Worm (Caenorhabditis elegans) whole organism, mixed stage, embryonic: Measurements from ENCODE around the gene F34H10.4.

Experiments
- M03D4.4 ChIP-seq: sonication (generic microtip); optimal IDR thresholded peaks from 2 replicates; lab custom pipeline; 2017; ENCODE audit warnings: mild to moderate bottlenecking, missing genetic modification characterization, missing compliant biosample characterization
- bed-3 ChIP-seq: fragments of 200-800 bp; sonication (Bioruptor generic); optimal IDR thresholded peaks from 3 replicates; lab custom pipeline; 2018; ENCODE audit warnings: mild to moderate bottlenecking, missing genetic modification characterization, moderate library complexity, missing compliant biosample characterization
- blmp-1 ChIP-seq: fragments of 150-350 bp; optimal IDR thresholded peaks from 2 replicates; lab custom pipeline; 2014; ENCODE audit warnings: missing biosample characterization, missing genetic modification characterization
- ceh-39 ChIP-seq: fragments of 150-350 bp; optimal IDR thresholded peaks from 2 replicates; lab custom pipeline; 2014; ENCODE audit warnings: missing biosample characterization, missing genetic modification characterization
- ceh-43 ChIP-seq: fragments of 200-800 bp; sonication (Bioruptor generic); optimal IDR thresholded peaks from 2 replicates; lab custom pipeline; 2018; ENCODE audit warnings: mild to moderate bottlenecking, missing genetic modification characterization, moderate library complexity, missing compliant biosample characterization
- ceh-83 ChIP-seq: fragments of 200-800 bp; sonication (Bioruptor generic); optimal IDR thresholded peaks from 2 replicates; lab custom pipeline; 2018; ENCODE audit warnings: mild to moderate bottlenecking, missing genetic modification characterization, missing compliant biosample characterization
- ces-1 ChIP-seq: fragments of 150-350 bp; optimal IDR thresholded peaks from 2 replicates; lab custom pipeline; 2014; ENCODE audit warnings: missing biosample characterization, missing genetic modification reagents, missing genetic modification characterization
- cnd-1 ChIP-seq: fragments of 200-800 bp; sonication (Bioruptor generic); optimal IDR thresholded peaks from 2 replicates; lab custom pipeline; 2018; ENCODE audit warnings: mild to moderate bottlenecking, missing genetic modification characterization, missing compliant biosample characterization
- elt-1 ChIP-seq: sonication (generic microtip); optimal IDR thresholded peaks from 2 replicates; lab custom pipeline; 2017; ENCODE audit warnings: missing genetic modification characterization, mild to moderate bottlenecking, missing compliant biosample characterization, antibody characterized with exemption, moderate library complexity, borderline replicate concordance; ENCODE audit not compliant: insufficient read depth
- elt-3 ChIP-seq: fragments of 150-350 bp; optimal IDR thresholded peaks from 2 replicates; lab custom pipeline; 2014; ENCODE audit warnings: missing biosample characterization, missing genetic modification characterization
- flh-1 ChIP-seq: fragments of 200-800 bp; sonication (Bioruptor generic); optimal IDR thresholded peaks from 2 replicates; lab custom pipeline; 2018; ENCODE audit warnings: mild to moderate bottlenecking, missing genetic modification characterization, moderate library complexity, missing compliant biosample characterization
- ham-2 ChIP-seq: fragments of 200-800 bp; sonication (Bioruptor generic); optimal IDR thresholded peaks from 2 replicates; lab custom pipeline; 2018; ENCODE audit warnings: mild to moderate bottlenecking, missing genetic modification characterization, missing compliant biosample characterization
- hlh-1 ChIP-seq: fragments of 150-350 bp; optimal IDR thresholded peaks from 2 replicates; lab custom pipeline; 2014; ENCODE audit warnings: missing biosample characterization, missing genetic modification reagents, missing genetic modification characterization
- lin-13 ChIP-seq: fragments of 150-350 bp; optimal IDR thresholded peaks from 2 replicates; lab custom pipeline; 2014; ENCODE audit warnings: missing biosample characterization, missing genetic modification characterization
- lin-32 ChIP-seq: fragments of 200-800 bp; sonication (Bioruptor generic); optimal IDR thresholded peaks from 2 replicates; lab custom pipeline; 2018; ENCODE audit warnings: mild to moderate bottlenecking, missing genetic modification characterization, missing compliant biosample characterization
- lsy-2 ChIP-seq: fragments of 150-350 bp; optimal IDR thresholded peaks from 2 replicates; lab custom pipeline; 2014; ENCODE audit warnings: missing biosample characterization, missing genetic modification characterization
- mab-5 ChIP-seq: fragments of 150-350 bp; optimal IDR thresholded peaks from 2 replicates; lab custom pipeline; 2014; ENCODE audit warnings: missing biosample characterization, missing genetic modification characterization
- mep-1 ChIP-seq: fragments of 150-350 bp; optimal IDR thresholded peaks from 2 replicates; lab custom pipeline; 2017; ENCODE audit warnings: missing biosample characterization, missing genetic modification reagents, missing genetic modification characterization, inconsistent platforms
- mls-2 ChIP-seq: sonication (generic microtip); optimal IDR thresholded peaks from 2 replicates; lab custom pipeline; 2016; ENCODE audit warnings: mild to moderate bottlenecking, missing genetic modification characterization, moderate library complexity, missing compliant biosample characterization
- nhr-2 ChIP-seq: fragments of 150-350 bp; optimal IDR thresholded peaks from 2 replicates; lab custom pipeline; 2014; ENCODE audit warnings: missing biosample characterization, missing genetic modification characterization
- nhr-237 ChIP-seq: fragments of 150-350 bp; optimal IDR thresholded peaks from 2 replicates; lab custom pipeline; 2014; ENCODE audit warnings: missing biosample characterization, missing genetic modification characterization
- nhr-28 ChIP-seq: fragments of 150-350 bp; optimal IDR thresholded peaks from 2 replicates; lab custom pipeline; 2014; ENCODE audit warnings: missing biosample characterization, missing genetic modification characterization
- tbx-8 ChIP-seq: fragments of 200-800 bp; sonication (Bioruptor generic); optimal IDR thresholded peaks from 2 replicates; lab custom pipeline; 2018; ENCODE audit warnings: mild to moderate bottlenecking, missing genetic modification characterization, moderate library complexity, missing compliant biosample characterization
- unc-120 ChIP-seq: sonication (generic microtip); optimal IDR thresholded peaks from 2 replicates; lab custom pipeline; 2017; ENCODE audit warnings: missing genetic modification characterization, missing compliant biosample characterization; ENCODE audit not compliant: poor library complexity, severe bottlenecking
- unc-39 ChIP-seq: fragments of 150-350 bp; optimal IDR thresholded peaks from 2 replicates; lab custom pipeline; 2014; ENCODE audit warnings: missing biosample characterization, missing genetic modification characterization
- unc-62 ChIP-seq: fragments of 150-350 bp; optimal IDR thresholded peaks from 2 replicates; lab custom pipeline; 2014; ENCODE audit warnings: missing biosample characterization, missing genetic modification reagents, missing genetic modification characterization
- zip-8 ChIP-seq: fragments of 150-350 bp; optimal IDR thresholded peaks from 2 replicates; lab custom pipeline; 2014; ENCODE audit warnings: missing biosample characterization, missing genetic modification characterization
- ztf-11 ChIP-seq: fragments of 150-350 bp; optimal IDR thresholded peaks from 2 replicates; lab custom pipeline; 2014; ENCODE audit warnings: missing biosample characterization, missing genetic modification characterization

The F34H10.4 gene

ce11 chrX:9648098-9648574 is at the start of gene F34H10.4:
F34H10.4 (plus strand) TSS chrX:9648524.
- TF ChIP-seq ceh-83 (GFP tag; lab: Kevin White, UChicago) (no peak), ces-1 (GFP tag; lab: Kevin White, UChicago) (peak; percentile 53)

ce11 chrX:9602625-9603024 is 45.7 kb upstream of the F34H10.4 start:
- TF ChIP-seq nhr-2 (tag; lab: Kevin White, UChicago) (no peak), zip-8 (tag; lab: Kevin White, UChicago) (no peak), hlh-1 (no peak), mab-5 (tag; lab: Kevin White, UChicago) (no peak), flh-1 (GFP tag; lab: Kevin White, UChicago) (no peak), ceh-43 (no peak), M03D4.4 (tag; lab: Kevin White, UChicago) (no peak), nhr-28 (tag; lab: Kevin White, UChicago) (no peak), unc-120 (no peak), lin-32 (GFP tag; lab: Kevin White, UChicago) (no peak), elt-3 (tag; lab: Kevin White, UChicago) (no peak), ham-2 (GFP tag; lab: Kevin White, UChicago) (no peak)

ce11 chrX:9603180-9603579 is 45.1 kb upstream of the F34H10.4 start:
- TF ChIP-seq bed-3: no peak
- TF ChIP-seq mab-5 (tag; lab: Kevin White, UChicago): no peak
- TF ChIP-seq lin-13 (tag; lab: Kevin White, UChicago): no peak
- TF ChIP-seq lin-32 (GFP tag; lab: Kevin White, UChicago): no peak
- TF ChIP-seq ztf-11: no peak
- TF ChIP-seq tbx-8 (GFP tag; lab: Kevin White, UChicago): no peak
- TF ChIP-seq lsy-2 (tag; lab: Kevin White, UChicago): no peak
- no peak for TF ChIP-seq nhr-2 (tag; lab: Kevin White, UChicago)
- no peak for TF ChIP-seq nhr-237
- no peak for TF ChIP-seq unc-39 (tag; lab: Kevin White, UChicago)
- no peak for TF ChIP-seq ceh-39
- TF ChIP-seq M03D4.4 (tag; lab: Kevin White, UChicago): no peak
- TF ChIP-seq mls-2: no peak
- no peak for TF ChIP-seq nhr-28 (tag; lab: Kevin White, UChicago)

- TF ChIP-seq elt-1 (tag; lab: Kevin White, UChicago) (no peak), unc-62 (GFP tag; lab: Kevin White, UChicago) (peak; percentile 30), unc-120 (peak; percentile 12)
Measured at ce11 chrX:9608127-9608526, 40.2 kb upstream of the F34H10.4 start.

- TF ChIP-seq nhr-237: no peak
- TF ChIP-seq elt-3 (tag; lab: Kevin White, UChicago): no peak
- no peak for TF ChIP-seq cnd-1 (tag; lab: Kevin White, UChicago)
- TF ChIP-seq ces-1 (GFP tag; lab: Kevin White, UChicago): peak; percentile 38
Measured at ce11 chrX:9610040-9610613, 38.2 kb upstream of the F34H10.4 start, which contains the start of gene C11E4.6. C11E4.6 (plus strand) TSS chrX:9610563.

- no peak for TF ChIP-seq blmp-1 (tag; lab: Kevin White, UChicago)
- TF ChIP-seq mep-1 (tag; lab: Kevin White, UChicago): no peak
- TF ChIP-seq ceh-39: no peak
- TF ChIP-seq nhr-28 (tag; lab: Kevin White, UChicago): no peak
- TF ChIP-seq lin-32 (GFP tag; lab: Kevin White, UChicago): no peak
- no peak for TF ChIP-seq hlh-1
- no peak for TF ChIP-seq ham-2 (GFP tag; lab: Kevin White, UChicago)
- no peak for TF ChIP-seq nhr-2 (tag; lab: Kevin White, UChicago)
- TF ChIP-seq cnd-1 (tag; lab: Kevin White, UChicago): no peak
- no peak for TF ChIP-seq zip-8 (tag; lab: Kevin White, UChicago)
- TF ChIP-seq flh-1 (GFP tag; lab: Kevin White, UChicago): no peak
- no peak for TF ChIP-seq unc-39 (tag; lab: Kevin White, UChicago)
Measured at ce11 chrX:9616919-9617318, 31.4 kb upstream of the F34H10.4 start, which contains the start of gene C11E4.7. C11E4.7 (plus strand) TSS chrX:9617219.
